Worm (Caenorhabditis elegans) whole organism, midembryonic: ENCODE measurements around the gene T01E8.8.

Source experiments
- T22C8.4 ChIP-seq: fragments of 200-800 bp; sonication (Bioruptor generic); IDR thresholded peaks from 2 replicates; pipeline ENCODE4 v1.3.6; 2022; ENCODE audit warnings: missing genetic modification characterization, missing compliant biosample characterization
- cog-1 ChIP-seq: sonication (generic microtip); optimal IDR thresholded peaks from 2 replicates; lab custom pipeline; 2016; ENCODE audit warnings: missing genetic modification characterization, missing compliant biosample characterization
- klf-2 ChIP-seq: fragments of 200-800 bp; sonication (Bioruptor generic); conservative IDR thresholded peaks from 2 replicates; pipeline ENCODE4 v1.3.6; 2022; ENCODE audit warnings: missing genetic modification reagents, missing genetic modification characterization, missing compliant biosample characterization
- med-1 ChIP-seq: sonication (generic microtip); optimal IDR thresholded peaks from 2 replicates; lab custom pipeline; 2017; ENCODE audit warnings: missing genetic modification characterization, mild to moderate bottlenecking, missing compliant biosample characterization, antibody characterized with exemption, missing genetic modification reagents; ENCODE audit not compliant: insufficient read depth
- ref-1 ChIP-seq: fragments of 200-800 bp; sonication (Bioruptor generic); conservative IDR thresholded peaks from 2 replicates; pipeline ENCODE4 v1.3.6; 2022; ENCODE audit warnings: missing genetic modification reagents, missing genetic modification characterization, missing compliant biosample characterization
- tab-1 ChIP-seq: fragments of 200-800 bp; sonication (Bioruptor generic); IDR thresholded peaks from 2 replicates; pipeline ENCODE4 v1.3.6; 2022; ENCODE audit warnings: missing genetic modification characterization, missing compliant biosample characterization
- ztf-23 ChIP-seq: fragments of 200-800 bp; sonication (Bioruptor generic); IDR thresholded peaks from 2 replicates; pipeline ENCODE4 v1.3.6; 2022; ENCODE audit warnings: missing genetic modification reagents, missing genetic modification characterization, missing compliant biosample characterization
- ztf-29 ChIP-seq: fragments of 200-800 bp; sonication (Bioruptor generic); IDR thresholded peaks from 2 replicates; pipeline ENCODE4 v1.3.6; 2022; ENCODE audit warnings: missing genetic modification reagents, missing genetic modification characterization, missing compliant biosample characterization

ce11 chrII:10227030-10227429 is 4.0 kb upstream of the T01E8.8 start, which contains the start of gene srh-135:
- TF ChIP-seq med-1 (GFP tag; lab: Kevin White, UChicago) (no peak), ztf-29 (no peak), ztf-23 (no peak), tab-1 (GFP tag; lab: Robert Waterston, UW) (no peak), klf-2 (GFP tag; lab: Robert Waterston, UW) (no peak), cog-1 (tag; lab: Kevin White, UChicago) (no peak), ref-1 (GFP tag; lab: Robert Waterston, UW) (no peak), T22C8.4 (GFP tag; lab: Robert Waterston, UW) (no peak)
